Worm (Caenorhabditis elegans): Measurements from ENCODE around the gene grl-31.
"Not testable (repeated sequence)": the region's sequence is repeated elsewhere in the genome, so short reads cannot be mapped to it uniquely, and the experiment has no call there.

DNA sequence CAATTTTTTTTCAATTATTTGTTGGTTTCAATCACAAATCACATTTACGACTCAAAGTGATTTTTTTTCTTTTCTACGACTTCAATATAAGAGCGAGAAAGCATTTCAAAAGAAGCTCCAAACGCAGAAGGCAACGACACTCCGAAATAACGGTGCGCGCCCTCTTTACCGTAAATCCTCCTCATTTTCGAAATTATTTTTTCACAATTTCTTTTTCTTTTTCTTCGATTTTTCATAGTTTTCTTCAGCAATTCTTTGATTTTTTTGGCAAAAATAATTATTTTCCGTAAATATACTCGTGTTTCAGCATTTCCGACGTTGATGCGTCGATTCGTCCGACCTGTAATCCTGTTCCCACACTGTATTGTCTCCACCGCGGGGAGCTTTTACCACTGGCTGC is 13.1 kb upstream of the grl-31 start, which contains the start of gene F40C5.2:
- not testable (repeated sequence) for TF ChIP-seq W03F9.2, him-1 (tag; optimal IDR thresholded peaks at IDR 0.05)
